Worm (Caenorhabditis elegans): ENCODE results near the gene aldo-2.

Gene aldo-2

ce11 chrIII:5882284-5882683 lies 5.9 kb upstream of the aldo-2 start:
- TF ChIP-seq ceh-13 (GFP tag; optimal IDR thresholded peaks at IDR 0.05), result no peak
- TF ChIP-seq ama-1 (optimal IDR thresholded peaks at IDR 0.05), result peak; percentile 14

ce11 chrIII:5879291-5879968 lies 3.0 kb upstream of the aldo-2 start, which contains the start of gene hpo-10:
hpo-10 (plus strand) TSS chrIII:5879489.
- TF ChIP-seq pes-1 (GFP tag; IDR thresholded peaks at IDR 0.05) (no peak), ceh-36 (tag; optimal IDR thresholded peaks at IDR 0.05) (no peak), ceh-13 (GFP tag; optimal IDR thresholded peaks at IDR 0.05) (no peak), sea-1 (GFP tag; conservative IDR thresholded peaks at IDR 0.05) (no peak), hmg-4 (GFP tag; optimal IDR thresholded peaks at IDR 0.05) (no peak), B0310.2 (tag; optimal IDR thresholded peaks at IDR 0.05) (no peak), ets-7 (tag; optimal IDR thresholded peaks at IDR 0.05) (no peak), aly-1 (tag; optimal IDR thresholded peaks at IDR 0.05) (no peak), tbx-11 (GFP tag; IDR thresholded peaks at IDR 0.05) (no peak), tra-4 (tag; optimal IDR thresholded peaks at IDR 0.05) (no peak), F13C5.2 (tag; optimal IDR thresholded peaks at IDR 0.05) (no peak), scrt-1 (GFP tag; IDR thresholded peaks at IDR 0.05) (no peak), tbx-37 (GFP tag; conservative IDR thresholded peaks at IDR 0.05) (no peak), hnd-1 (tag; optimal IDR thresholded peaks at IDR 0.05) (no peak)

- TF ChIP-seq ceh-36 (tag; optimal IDR thresholded peaks at IDR 0.05) (no peak), B0310.2 (tag; optimal IDR thresholded peaks at IDR 0.05) (no peak), tbx-11 (GFP tag; IDR thresholded peaks at IDR 0.05) (no peak)
Measured at ce11 chrIII:5878215-5878614, 1.8 kb upstream of the aldo-2 start, which contains the start of the genes mig-21 and F01F1.2. mig-21 (minus strand) TSS chrIII:5878380. F01F1.2 (plus strand) TSS chrIII:5878554.

- no peak for TF ChIP-seq B0310.2 (tag; optimal IDR thresholded peaks at IDR 0.05)
- no peak for TF ChIP-seq ceh-13 (GFP tag; optimal IDR thresholded peaks at IDR 0.05)
Measured at ce11 chrIII:5876867-5877641, 629 bp upstream of the aldo-2 start.

- TF ChIP-seq ama-1 (optimal IDR thresholded peaks at IDR 0.05), result no peak
- no peak for TF ChIP-seq ceh-13 (GFP tag; optimal IDR thresholded peaks at IDR 0.05)
- TF ChIP-seq tbx-11 (GFP tag; IDR thresholded peaks at IDR 0.05), result no peak
- no peak for TF ChIP-seq F13C5.2 (tag; optimal IDR thresholded peaks at IDR 0.05)
- no peak for TF ChIP-seq hmg-4 (GFP tag; optimal IDR thresholded peaks at IDR 0.05)
- TF ChIP-seq B0310.2 (tag; optimal IDR thresholded peaks at IDR 0.05), result no peak
- no peak for TF ChIP-seq ceh-36 (tag; optimal IDR thresholded peaks at IDR 0.05)
- no peak for TF ChIP-seq pes-1 (GFP tag; IDR thresholded peaks at IDR 0.05)
- no peak for TF ChIP-seq tra-4 (tag; optimal IDR thresholded peaks at IDR 0.05)
Measured at ce11 chrIII:5875705-5876104, 720 bp downstream of the aldo-2 start.

ce11 chrIII:5875418-5875702 lies 1.1 kb downstream of the aldo-2 start:
- no peak for TF ChIP-seq aly-1 (tag; optimal IDR thresholded peaks at IDR 0.05)
- TF ChIP-seq ets-7 (tag; optimal IDR thresholded peaks at IDR 0.05), result no peak
- TF ChIP-seq ama-1 (optimal IDR thresholded peaks at IDR 0.05), result no peak
- TF ChIP-seq sea-1 (GFP tag; conservative IDR thresholded peaks at IDR 0.05), result no peak
- TF ChIP-seq pes-1 (GFP tag; IDR thresholded peaks at IDR 0.05), result no peak
- TF ChIP-seq ceh-36 (tag; optimal IDR thresholded peaks at IDR 0.05), result no peak

- TF ChIP-seq aly-1 (tag; optimal IDR thresholded peaks at IDR 0.05) (no peak), pes-1 (GFP tag; IDR thresholded peaks at IDR 0.05) (no peak), tbx-11 (GFP tag; IDR thresholded peaks at IDR 0.05) (no peak), ceh-36 (tag; optimal IDR thresholded peaks at IDR 0.05) (no peak), ceh-13 (GFP tag; optimal IDR thresholded peaks at IDR 0.05) (no peak), ets-7 (tag; optimal IDR thresholded peaks at IDR 0.05) (no peak), ama-1 (optimal IDR thresholded peaks at IDR 0.05) (no peak), flt-1 (GFP tag; IDR thresholded peaks at IDR 0.05) (no peak), tra-4 (tag; optimal IDR thresholded peaks at IDR 0.05) (no peak), F13C5.2 (tag; optimal IDR thresholded peaks at IDR 0.05) (no peak), hmbx-1 (tag; optimal IDR thresholded peaks at IDR 0.05) (no peak), hmg-4 (GFP tag; optimal IDR thresholded peaks at IDR 0.05) (no peak), tbx-37 (GFP tag; conservative IDR thresholded peaks at IDR 0.05) (no peak), B0310.2 (tag; optimal IDR thresholded peaks at IDR 0.05) (no peak), hnd-1 (tag; optimal IDR thresholded peaks at IDR 0.05) (no peak), scrt-1 (GFP tag; IDR thresholded peaks at IDR 0.05) (no peak), sea-1 (GFP tag; conservative IDR thresholded peaks at IDR 0.05) (no peak)
Measured at ce11 chrIII:5874664-5875417, 1.6 kb downstream of the aldo-2 start.

ce11 chrIII:5874263-5874662 lies 2.2 kb downstream of the aldo-2 start:
- TF ChIP-seq scrt-1 (GFP tag; IDR thresholded peaks at IDR 0.05) (no peak), tra-4 (tag; optimal IDR thresholded peaks at IDR 0.05) (no peak)

Measured in whole organism, early embryonic.